Worm (Caenorhabditis elegans) whole organism, L4/young adult: ENCODE data around the gene inso-1.

Source experiments
- W03F9.2 ChIP-seq: fragments of 150-350 bp; optimal IDR thresholded peaks from 2 replicates; lab custom pipeline; 2014; ENCODE audit warnings: missing biosample characterization, missing genetic modification characterization
- dao-5 ChIP-seq: sonication (generic microtip); optimal IDR thresholded peaks from 2 replicates; lab custom pipeline; 2016; ENCODE audit warnings: missing genotype, missing genetic modification characterization, moderate library complexity, missing compliant biosample characterization
- him-1 ChIP-seq: sonication (generic microtip); optimal IDR thresholded peaks from 2 replicates; lab custom pipeline; 2016; ENCODE audit warnings: missing genotype, missing genetic modification reagents, missing genetic modification characterization, missing compliant biosample characterization

Gene inso-1

DNA sequence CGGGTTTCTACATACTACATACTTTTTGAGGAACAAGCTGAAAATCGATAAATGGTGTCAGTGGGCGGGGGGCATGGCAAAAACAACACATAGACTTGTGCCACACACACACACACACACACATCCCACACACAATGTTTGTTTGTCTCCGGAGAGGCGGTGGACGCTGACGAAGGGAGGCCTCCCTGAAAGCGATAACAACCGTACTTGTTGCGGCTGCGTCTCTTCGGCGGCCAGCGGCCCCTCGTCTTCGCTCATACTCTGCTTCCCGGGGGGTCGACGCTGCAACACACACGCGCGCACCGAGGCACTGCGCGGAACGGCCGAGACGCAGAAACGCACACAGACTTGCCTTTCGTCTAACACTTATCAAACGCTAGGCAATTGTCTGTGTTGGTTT is 19.8 kb downstream of the inso-1 start:
- TF ChIP-seq W03F9.2 (no peak), him-1 (no peak)

DNA sequence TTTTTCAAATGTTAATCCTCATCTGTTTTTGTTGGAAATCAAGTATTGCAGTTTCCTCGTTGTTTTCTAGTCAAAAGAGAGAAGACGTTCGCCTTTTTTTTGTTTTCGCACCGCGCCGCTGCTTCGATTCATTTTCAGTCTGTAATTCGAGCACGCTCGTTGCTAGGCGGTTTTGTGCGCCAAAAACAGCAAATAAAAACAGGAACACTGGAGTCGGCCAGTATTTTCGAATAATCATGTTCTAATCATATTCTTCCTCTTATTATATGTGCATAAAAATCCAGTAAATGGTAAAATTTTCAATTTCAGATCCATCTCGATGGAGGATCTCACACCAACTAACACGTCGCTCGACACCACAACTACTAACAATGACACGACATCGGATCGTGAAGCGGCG is 21.1 kb downstream of the inso-1 start, which contains the start of gene pdk-1:
pdk-1 (plus strand) TSS at position 301 of the 400 bp plus-strand sequence.
- TF ChIP-seq dao-5 (no peak), W03F9.2 (no peak), him-1 (no peak)

DNA sequence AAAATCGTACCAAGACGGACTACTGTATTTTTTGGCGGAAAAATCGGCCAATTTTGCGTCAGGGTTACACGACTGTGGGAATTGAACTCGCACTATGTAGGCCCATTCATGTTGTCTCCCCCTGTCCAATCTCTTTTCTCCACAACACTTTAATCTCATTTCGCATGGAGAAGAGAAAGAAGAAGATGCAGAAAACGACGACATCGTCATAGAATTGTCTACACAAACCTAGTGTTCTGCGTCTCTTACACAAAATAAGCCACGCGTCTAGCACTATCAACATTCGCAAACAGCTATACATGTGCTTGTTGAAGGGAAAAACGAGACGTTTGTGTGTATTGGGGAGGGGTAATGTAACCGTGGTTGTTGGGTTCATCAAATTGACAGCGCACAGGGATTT is 23.0 kb downstream of the inso-1 start:
- TF ChIP-seq W03F9.2 (peak; percentile 51), him-1 (peak; percentile 61), dao-5 (no peak)

DNA sequence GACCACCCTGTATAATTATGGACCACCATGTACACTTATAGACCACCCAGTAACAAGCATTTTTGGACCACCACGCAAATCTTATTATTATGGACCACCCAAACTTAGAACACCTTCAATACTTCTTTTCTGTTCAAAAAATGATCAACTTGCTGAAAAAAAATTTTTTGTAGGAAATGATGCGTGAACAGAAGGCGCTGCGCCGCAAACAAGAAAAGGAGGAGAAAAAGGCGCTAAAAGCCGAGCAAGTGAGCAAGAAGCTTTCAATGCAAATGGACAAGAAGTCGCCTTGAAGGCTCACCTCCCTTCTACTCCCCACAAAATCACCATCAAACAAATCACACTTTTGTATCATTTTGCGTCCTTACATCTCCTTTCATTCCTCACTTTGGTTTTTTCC is 27.3 kb downstream of the inso-1 start:
- TF ChIP-seq him-1 (no peak), W03F9.2 (no peak), dao-5 (no peak)

DNA sequence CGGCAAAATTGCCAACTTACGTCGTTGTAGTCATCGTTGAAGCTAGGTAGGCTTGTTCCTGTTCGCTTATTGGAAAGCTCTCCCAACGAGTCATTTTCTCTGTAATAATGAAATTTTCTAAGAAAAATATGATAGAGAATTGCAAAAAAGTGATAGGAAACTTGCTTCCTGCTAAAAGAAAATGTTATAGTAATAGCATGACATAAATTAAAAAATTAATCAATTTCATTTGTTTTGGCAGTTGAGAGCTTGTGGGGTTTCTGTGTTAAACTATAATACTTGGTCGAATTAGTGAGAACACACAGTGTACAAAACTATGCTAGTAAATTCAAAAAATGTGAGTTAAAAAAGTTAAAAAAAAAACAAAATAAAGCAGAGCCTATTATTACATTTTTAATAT is 29.9 kb downstream of the inso-1 start, which contains the start of gene F21E9.2:
F21E9.2 (minus strand) TSS at position 101 of the 400 bp plus-strand sequence.
- TF ChIP-seq dao-5 (no peak), him-1 (no peak), W03F9.2 (no peak)

DNA sequence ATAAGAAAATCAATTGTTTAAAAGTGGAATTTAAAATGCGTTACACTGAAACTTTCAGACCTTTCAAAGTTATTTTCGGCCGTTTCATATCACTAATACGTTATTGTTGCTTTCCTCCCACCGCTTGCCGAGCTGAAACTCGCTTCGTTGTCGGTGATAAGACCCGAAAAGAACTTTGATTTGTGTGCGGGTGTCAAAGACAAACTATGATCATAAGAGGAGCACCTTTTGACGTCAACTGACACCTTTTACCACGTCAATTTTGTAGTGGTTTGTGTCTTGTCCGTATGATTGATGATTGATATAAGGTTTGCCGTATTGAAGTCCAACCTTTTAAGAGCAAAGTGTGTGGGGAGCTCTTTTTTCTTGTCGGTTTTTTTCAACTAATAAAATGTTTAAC is 37.1 kb downstream of the inso-1 start, which contains the start of gene ttr-37:
ttr-37 (minus strand) TSS at position 167 of the 400 bp plus-strand sequence.
- TF ChIP-seq W03F9.2 (no peak), him-1 (no peak)

DNA sequence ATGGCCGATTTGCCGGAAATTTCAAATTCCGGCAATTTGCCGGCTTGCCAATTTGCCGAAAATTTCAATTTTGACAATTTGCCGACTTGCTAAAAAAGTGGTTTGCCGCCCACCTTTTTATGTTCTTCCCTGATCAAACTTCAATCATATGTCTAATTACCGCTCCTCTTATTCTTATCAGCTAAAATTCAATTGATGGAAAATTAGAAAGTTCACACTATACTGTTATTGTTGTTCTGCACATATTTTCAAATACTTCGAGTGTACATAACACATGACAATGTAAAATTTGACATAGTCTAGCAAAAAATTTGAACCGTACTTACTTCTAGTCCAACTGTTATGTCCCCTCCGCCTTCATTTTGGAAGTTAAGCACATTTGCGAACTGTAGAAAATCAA is 37.9 kb downstream of the inso-1 start:
- TF ChIP-seq dao-5 (no peak), him-1 (no peak), W03F9.2 (no peak)

DNA sequence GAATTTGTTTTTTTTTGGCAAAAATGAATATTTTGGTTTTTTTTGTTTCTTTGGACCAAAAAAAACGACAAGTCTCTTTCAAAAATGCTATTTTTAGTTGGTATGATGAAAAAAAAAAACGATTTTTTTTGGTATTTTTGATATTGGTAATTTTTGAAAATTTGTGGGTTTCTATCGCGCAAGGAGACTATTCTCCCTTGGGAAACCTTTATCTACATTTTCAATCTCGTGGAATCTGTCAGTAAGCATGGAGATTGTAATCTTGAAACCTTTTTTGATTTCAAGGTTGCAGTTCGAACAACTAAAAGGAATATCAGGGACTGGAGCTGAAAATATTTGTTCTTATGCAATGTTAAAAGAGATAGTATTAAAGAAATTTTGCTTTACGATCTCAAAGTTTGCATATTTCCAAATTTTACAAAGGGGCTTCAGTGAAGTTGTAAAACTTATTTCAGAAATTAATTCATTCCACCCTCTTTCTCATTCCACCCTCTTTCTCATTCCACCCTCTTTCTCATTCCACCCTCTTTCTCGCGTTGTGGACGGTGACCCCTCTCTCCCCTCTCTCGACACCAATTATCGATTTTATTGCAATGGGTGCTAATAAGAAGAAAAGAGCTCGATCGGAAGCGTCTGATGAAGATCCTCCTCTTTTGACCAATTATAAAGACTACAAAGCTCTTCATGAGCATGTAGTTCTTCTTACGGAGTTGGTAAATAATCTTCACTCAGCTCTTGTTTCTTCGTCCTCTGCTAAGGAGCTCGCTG is 39.1 kb downstream of the inso-1 start:
- TF ChIP-seq W03F9.2 (no peak), dao-5 (no peak), him-1 (no peak)

DNA sequence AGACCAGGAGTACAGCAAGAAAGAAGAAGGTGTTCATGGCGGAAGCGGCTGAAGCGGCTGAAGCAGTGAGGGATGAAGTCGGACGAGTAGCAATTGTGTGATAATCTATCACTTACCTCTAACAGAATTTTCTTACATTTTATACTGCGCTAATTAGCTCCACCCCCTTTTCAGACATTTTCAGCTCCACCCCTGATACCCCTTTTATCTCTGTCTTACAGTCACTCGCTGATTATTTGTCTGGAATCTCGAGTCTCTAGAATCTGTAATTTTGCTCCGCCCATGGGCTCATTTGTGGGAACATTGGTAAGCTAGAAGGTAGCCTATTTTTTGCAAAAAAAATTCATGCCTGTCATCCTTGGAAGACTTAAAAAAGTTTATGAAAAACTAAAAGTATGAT is 44.4 kb downstream of the inso-1 start, which contains the start of gene ins-39:
ins-39 (minus strand) TSS at position 101 of the 400 bp plus-strand sequence.
- TF ChIP-seq W03F9.2 = no peak
- no peak for TF ChIP-seq dao-5
- TF ChIP-seq him-1 = no peak

DNA sequence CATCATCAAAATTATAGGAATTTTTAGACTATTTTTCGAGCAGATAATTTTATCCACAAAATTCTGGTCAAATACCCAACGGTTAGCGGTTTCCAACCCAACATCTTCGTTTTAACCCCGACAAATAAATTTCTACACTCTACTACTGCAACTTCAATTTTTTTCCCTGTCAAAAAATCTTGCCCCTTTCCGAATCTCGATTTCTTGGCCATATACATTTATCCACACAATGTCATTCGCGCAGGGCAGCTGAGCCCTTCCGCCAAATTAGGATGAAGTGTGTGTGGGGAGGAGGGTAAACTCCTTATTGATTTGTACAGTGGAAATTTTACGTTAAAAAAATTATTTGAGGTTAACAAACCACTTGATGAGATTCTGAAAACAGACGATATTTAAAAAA is 44.9 kb downstream of the inso-1 start:
- peak; percentile 96 for TF ChIP-seq W03F9.2
- TF ChIP-seq dao-5 = peak; percentile 86
- peak; percentile 98 for TF ChIP-seq him-1

DNA sequence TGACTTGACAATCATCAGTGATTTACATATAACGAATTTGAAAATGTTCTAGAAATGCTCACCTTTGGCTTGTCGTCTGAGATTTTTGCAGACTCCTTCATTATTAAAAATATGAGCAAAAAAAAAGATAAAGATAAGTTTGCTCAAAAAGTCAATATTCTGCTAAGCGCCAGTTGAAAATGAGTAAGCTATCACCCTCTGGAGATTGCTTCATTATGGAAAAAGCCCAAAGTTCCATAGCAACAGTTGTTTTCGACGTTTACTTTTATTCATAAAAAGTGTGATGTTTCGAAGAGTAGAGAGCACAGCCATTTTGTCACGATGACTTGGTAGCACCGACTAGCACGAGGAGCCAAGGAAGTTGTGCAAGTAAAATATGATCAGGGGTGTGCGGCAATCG is 58.3 kb downstream of the inso-1 start, which contains the start of gene F56C3.3:
F56C3.3 (minus strand) TSS at position 101 of the 400 bp plus-strand sequence.
- TF ChIP-seq W03F9.2 (no peak), him-1 (no peak), dao-5 (no peak)
